Fruit fly (Drosophila melanogaster): ENCODE results near the gene CG14106.
A peak's percentile ranks its signal among the peaks of the same experiment; 100 is the strongest.

CG14106 gene

DNA sequence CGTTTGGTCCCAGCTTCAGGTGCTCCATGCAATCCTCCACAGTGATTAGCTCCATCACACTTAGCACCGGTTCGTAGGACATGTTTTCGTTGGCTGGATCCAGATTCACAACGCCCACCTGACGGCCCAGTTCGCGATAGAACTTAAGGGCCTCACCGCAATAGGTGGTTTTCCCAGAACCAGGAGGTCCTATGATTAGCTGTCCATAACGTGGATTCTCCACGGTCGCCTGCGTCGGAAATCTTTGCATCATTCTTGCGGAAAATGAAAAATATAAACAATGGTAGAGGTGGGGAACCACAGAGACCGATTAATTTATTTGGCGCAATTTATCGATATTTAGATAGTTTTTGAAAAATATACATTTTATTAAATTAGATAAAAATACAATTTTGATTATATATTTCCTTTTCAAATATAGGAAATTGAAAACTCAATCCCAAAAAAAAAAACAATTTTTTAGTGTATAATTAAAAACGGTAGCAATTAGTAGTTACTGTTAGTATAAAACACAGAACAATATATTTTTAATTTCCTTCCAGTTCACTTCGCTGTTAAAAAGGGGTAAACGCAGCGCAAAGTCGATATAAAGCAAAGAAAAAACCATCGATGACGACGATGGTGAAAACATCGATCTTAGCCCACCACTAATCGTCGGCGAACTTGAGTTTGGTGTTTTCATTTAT is 13.1 kb downstream of the CG14106 start, which contains the start of the genes CG10222 and flr (continued):
- TF ChIP-seq CG8281 (tag; optimal IDR thresholded peaks at IDR 0.05) (no peak), nom (GFP tag; optimal IDR thresholded peaks at IDR 0.05) (no peak), trem (tag; optimal IDR thresholded peaks at IDR 0.05) (peak; percentile 41), Hey (tag; optimal IDR thresholded peaks at IDR 0.05) (no peak), dmrt11E (tag; optimal IDR thresholded peaks at IDR 0.05) (no peak), Dfd (GFP tag; optimal IDR thresholded peaks at IDR 0.05) (no peak), CG11093 (GFP tag; IDR thresholded peaks at IDR 0.05) (no peak), Gsc (GFP tag; IDR thresholded peaks at IDR 0.05) (no peak), lab (GFP tag; optimal IDR thresholded peaks at IDR 0.05) (peak; percentile 20), CG4328 (GFP tag; optimal IDR thresholded peaks at IDR 0.05) (no peak), odd (GFP tag; optimal IDR thresholded peaks at IDR 0.05) (no peak), CG18619 (GFP tag; optimal IDR thresholded peaks at IDR 0.05) (no peak), CG10565 (GFP tag; optimal IDR thresholded peaks at IDR 0.05) (no peak), CG8765 (GFP tag; IDR thresholded peaks at IDR 0.05) (no peak), Blimp-1 (GFP tag; optimal IDR thresholded peaks at IDR 0.05) (no peak), Deaf1 (tag; optimal IDR thresholded peaks at IDR 0.05) (no peak), wek (GFP tag; optimal IDR thresholded peaks at IDR 0.05) (no peak), CG3847 (GFP tag; IDR thresholded peaks at IDR 0.05) (no peak), D19A (tag; optimal IDR thresholded peaks at IDR 0.05) (no peak), dmrt99B (tag; optimal IDR thresholded peaks at IDR 0.05) (no peak), gt (GFP tag; IDR thresholded peaks at IDR 0.05) (no peak), Pdp1 (GFP tag; optimal IDR thresholded peaks at IDR 0.05) (no peak), bigmax (GFP tag; optimal IDR thresholded peaks at IDR 0.05) (no peak), CG7928 (GFP tag; optimal IDR thresholded peaks at IDR 0.05) (no peak), pb (GFP tag; optimal IDR thresholded peaks at IDR 0.05) (no peak), CG3407 (GFP tag; optimal IDR thresholded peaks at IDR 0.05) (no peak), ftz-f1 (GFP tag; optimal IDR thresholded peaks at IDR 0.05) (no peak), ind (GFP tag; optimal IDR thresholded peaks at IDR 0.05) (peak; percentile 12), CG1529 (GFP tag; optimal IDR thresholded peaks at IDR 0.05) (no peak), fu2 (GFP tag; optimal IDR thresholded peaks at IDR 0.05) (no peak), jumu (GFP tag; optimal IDR thresholded peaks at IDR 0.05) (no peak), CG10366 (GFP tag; IDR thresholded peaks at IDR 0.05) (no peak), CG2129 (GFP tag; IDR thresholded peaks at IDR 0.05; ENCODE audit: partially characterized antibody) (peak; percentile 46; the same call in 1 of the 2 replicates), CG10654 (GFP tag; optimal IDR thresholded peaks at IDR 0.05) (no peak), Sox102F (GFP tag; optimal IDR thresholded peaks at IDR 0.05) (no peak), CG14050 (GFP tag; IDR thresholded peaks at IDR 0.05) (no peak), Sry-β (GFP tag; optimal IDR thresholded peaks at IDR 0.05) (no peak), Fer1 (GFP tag; optimal IDR thresholded peaks at IDR 0.05) (no peak), CG10321 (GFP tag; IDR thresholded peaks at IDR 0.05) (no peak), Hand (GFP tag; optimal IDR thresholded peaks at IDR 0.05) (no peak), CG10267 (tag; optimal IDR thresholded peaks at IDR 0.05) (peak; percentile 42), CG8290 (GFP tag; optimal IDR thresholded peaks at IDR 0.05) (peak; percentile 29), CG8290 (tag; optimal IDR thresholded peaks at IDR 0.05) (no peak), ranshi (GFP tag; IDR thresholded peaks at IDR 0.05) (no peak), D (optimal IDR thresholded peaks at IDR 0.05) (peak; percentile 70), D (GFP tag; optimal IDR thresholded peaks at IDR 0.05) (peak; percentile 27), ro (GFP tag; IDR thresholded peaks at IDR 0.05) (no peak), CG32772 (GFP tag; IDR thresholded peaks at IDR 0.05) (no peak), CG8359 (GFP tag; optimal IDR thresholded peaks at IDR 0.05; ENCODE audit: borderline replicate concordance) (no peak), CG8388 (GFP tag; optimal IDR thresholded peaks at IDR 0.05) (no peak), shn (GFP tag; optimal IDR thresholded peaks at IDR 0.05) (no peak)
